Worm (Caenorhabditis elegans): ENCODE measurements around the gene C26E1.2.

ce11 chrV:13320676-13321075, 15.7 kb downstream of the C26E1.2 start, which contains the start of gene srh-15:
- TF ChIP-seq nfya-2 (GFP tag; IDR thresholded peaks at IDR 0.05) = no peak
- TF ChIP-seq let-526 (GFP tag; IDR thresholded peaks at IDR 0.05) = no peak
- no peak for TF ChIP-seq attf-6 (GFP tag; IDR thresholded peaks at IDR 0.05)
- no peak for TF ChIP-seq nhr-90 (tag; optimal IDR thresholded peaks at IDR 0.05)
- TF ChIP-seq Y56A3A.18 (GFP tag; IDR thresholded peaks at IDR 0.05) = no peak
- TF ChIP-seq nfyb-1 (GFP tag; IDR thresholded peaks at IDR 0.05) = no peak
- TF ChIP-seq ama-1 (optimal IDR thresholded peaks at IDR 0.05) = no peak
- no peak for TF ChIP-seq ama-1 (GFP tag; optimal IDR thresholded peaks at IDR 0.05)
- TF ChIP-seq mes-4 (tag; optimal IDR thresholded peaks at IDR 0.05) = no peak
